Fruit fly (Drosophila melanogaster): ENCODE measurements around the gene SmB.

- no peak for TF ChIP-seq CG8478 (optimal IDR thresholded peaks at IDR 0.05)
- TF ChIP-seq CTCF (optimal IDR thresholded peaks at IDR 0.05) = no peak
Measured at dm6 chr2L:10472257-10472656, 45.8 kb upstream of the SmB start.
